Worm (Caenorhabditis elegans) whole organism, young adult: Measurements from ENCODE around the gene max-2.

Source experiments
- B0336.3 ChIP-seq: fragments of 200-800 bp; sonication (Bioruptor generic); IDR thresholded peaks from 2 replicates; pipeline ENCODE4 v1.3.6; 2022; ENCODE audit warnings: missing genetic modification characterization, missing compliant biosample characterization
- C06A6.2 ChIP-seq: fragments of 200-800 bp; sonication (Bioruptor generic); conservative IDR thresholded peaks from 2 replicates; pipeline ENCODE4 v1.3.6; 2022; ENCODE audit warnings: missing genetic modification characterization, missing compliant biosample characterization
- F10E7.11 ChIP-seq: sonication (generic microtip); optimal IDR thresholded peaks from 2 replicates; lab custom pipeline; 2017; ENCODE audit warnings: mild to moderate bottlenecking, missing genetic modification characterization, moderate library complexity, missing compliant biosample characterization
- F22D6.2 ChIP-seq: sonication (generic microtip); optimal IDR thresholded peaks from 2 replicates; lab custom pipeline; 2016; ENCODE audit warnings: mild to moderate bottlenecking, missing genetic modification characterization, missing compliant biosample characterization
- F33H1.4 ChIP-seq: fragments of 200-800 bp; sonication (Bioruptor generic); IDR thresholded peaks from 2 replicates; pipeline ENCODE4 v1.3.6; 2022; ENCODE audit warnings: missing genetic modification reagents, missing genetic modification characterization, missing compliant biosample characterization
- F39B2.1 ChIP-seq: fragments of 200-800 bp; sonication (Bioruptor generic); IDR thresholded peaks from 2 replicates; pipeline ENCODE4 v1.3.6; 2022; ENCODE audit warnings: missing genetic modification reagents, missing genetic modification characterization, missing compliant biosample characterization
- F55B11.4 ChIP-seq: sonication (generic microtip); optimal IDR thresholded peaks from 2 replicates; lab custom pipeline; 2016; ENCODE audit warnings: missing compliant biosample characterization, missing genetic modification characterization, borderline replicate concordance; ENCODE audit not compliant: insufficient read depth
- F57C9.4 ChIP-seq: sonication (generic microtip); optimal IDR thresholded peaks from 2 replicates; lab custom pipeline; 2017; ENCODE audit warnings: mild to moderate bottlenecking, missing genetic modification characterization, missing compliant biosample characterization
- ZK185.1 ChIP-seq: sonication (generic microtip); optimal IDR thresholded peaks from 2 replicates; lab custom pipeline; 2016; ENCODE audit warnings: mild to moderate bottlenecking, missing genetic modification characterization, missing compliant biosample characterization; ENCODE audit not compliant: poor library complexity, severe bottlenecking
- akir-1 ChIP-seq: fragments of 200-800 bp; sonication (Bioruptor generic); optimal IDR thresholded peaks from 2 replicates; lab custom pipeline; 2018; ENCODE audit warnings: mild to moderate bottlenecking, missing genetic modification characterization, moderate library complexity, missing compliant biosample characterization
- attf-6 ChIP-seq: fragments of 200-800 bp; sonication (Bioruptor generic); IDR thresholded peaks from 2 replicates; pipeline ENCODE4 v1.3.6; 2022; ENCODE audit warnings: missing genetic modification reagents, missing genetic modification characterization, missing compliant biosample characterization
- bed-1 ChIP-seq: fragments of 200-800 bp; sonication (Bioruptor generic); IDR thresholded peaks from 2 replicates; pipeline ENCODE4 v1.3.6; 2022; ENCODE audit warnings: missing genetic modification reagents, missing genetic modification characterization, missing compliant biosample characterization
- bed-2 ChIP-seq: fragments of 200-800 bp; sonication (Bioruptor generic); IDR thresholded peaks from 2 replicates; pipeline ENCODE4 v1.3.6; 2022; ENCODE audit warnings: missing genetic modification reagents, missing genetic modification characterization, missing compliant biosample characterization
- ccch-3 ChIP-seq: fragments of 200-800 bp; sonication (Bioruptor generic); optimal IDR thresholded peaks from 2 replicates; lab custom pipeline; 2018; ENCODE audit warnings: mild to moderate bottlenecking, missing genetic modification characterization, missing compliant biosample characterization
- ceh-91 ChIP-seq: fragments of 200-800 bp; sonication (Bioruptor generic); IDR thresholded peaks from 2 replicates; pipeline ENCODE4 v1.3.6; 2022; ENCODE audit warnings: missing genetic modification reagents, missing genetic modification characterization, missing compliant biosample characterization
- egl-18 ChIP-seq: fragments of 200-800 bp; sonication (Bioruptor generic); IDR thresholded peaks from 2 replicates; pipeline ENCODE4 v1.3.6; 2022; ENCODE audit warnings: missing genetic modification reagents, missing genetic modification characterization, missing compliant biosample characterization
- egl-44 ChIP-seq: fragments of 200-800 bp; sonication (Bioruptor generic); IDR thresholded peaks from 2 replicates; pipeline ENCODE4 v1.3.6; 2022; ENCODE audit warnings: missing genetic modification reagents, missing genetic modification characterization, missing compliant biosample characterization
- egrh-3 ChIP-seq: fragments of 200-800 bp; sonication (Bioruptor generic); IDR thresholded peaks from 2 replicates; pipeline ENCODE4 v1.3.6; 2022; ENCODE audit warnings: missing genetic modification reagents, missing genetic modification characterization, missing compliant biosample characterization
- ekl-4 ChIP-seq: fragments of 200-800 bp; sonication (Bioruptor generic); IDR thresholded peaks from 2 replicates; pipeline ENCODE4 v1.3.6; 2022; ENCODE audit warnings: missing genetic modification reagents, missing genetic modification characterization, missing compliant biosample characterization
- fkh-3 ChIP-seq: sonication (generic microtip); optimal IDR thresholded peaks from 2 replicates; lab custom pipeline; 2016; ENCODE audit warnings: mild to moderate bottlenecking, missing genetic modification characterization, missing compliant biosample characterization
- hmg-1.2 ChIP-seq: fragments of 200-800 bp; sonication (Bioruptor generic); IDR thresholded peaks from 2 replicates; pipeline ENCODE4 v1.3.6; 2022; ENCODE audit warnings: missing genetic modification reagents, missing genetic modification characterization, missing compliant biosample characterization
- hmg-20 ChIP-seq: fragments of 200-800 bp; sonication (Bioruptor generic); IDR thresholded peaks from 2 replicates; pipeline ENCODE4 v1.3.6; 2022; ENCODE audit warnings: missing genetic modification reagents, missing genetic modification characterization, missing compliant biosample characterization
- hrde-1 ChIP-seq: sonication (generic microtip); optimal IDR thresholded peaks from 2 replicates; lab custom pipeline; 2016; ENCODE audit warnings: missing genetic modification characterization, mild to moderate bottlenecking, missing compliant biosample characterization, moderate library complexity, missing genotype, missing genetic modification reagents, borderline replicate concordance
- hsf-1 ChIP-seq: fragments of 200-800 bp; sonication (Bioruptor generic); IDR thresholded peaks from 2 replicates; pipeline ENCODE4 v1.3.6; 2022; ENCODE audit warnings: missing genetic modification reagents, missing genetic modification characterization, missing compliant biosample characterization
- lsl-1 ChIP-seq: fragments of 200-800 bp; sonication (Bioruptor generic); optimal IDR thresholded peaks from 2 replicates; lab custom pipeline; 2018; ENCODE audit warnings: mild to moderate bottlenecking, missing genetic modification characterization, moderate library complexity, missing compliant biosample characterization
- madf-10 ChIP-seq: sonication (generic microtip); optimal IDR thresholded peaks from 2 replicates; lab custom pipeline; 2016; ENCODE audit warnings: mild to moderate bottlenecking, missing genetic modification characterization, missing compliant biosample characterization
- madf-3 ChIP-seq: fragments of 200-800 bp; sonication (Bioruptor generic); IDR thresholded peaks from 2 replicates; pipeline ENCODE4 v1.3.6; 2022; ENCODE audit warnings: missing genetic modification reagents, missing genetic modification characterization, missing compliant biosample characterization
- madf-8 ChIP-seq: fragments of 200-800 bp; sonication (Bioruptor generic); conservative IDR thresholded peaks from 2 replicates; pipeline ENCODE4 v1.3.6; 2022; ENCODE audit warnings: missing genetic modification reagents, missing genetic modification characterization, missing compliant biosample characterization
- mxl-1 ChIP-seq: sonication (generic microtip); optimal IDR thresholded peaks from 2 replicates; lab custom pipeline; 2016; ENCODE audit warnings: missing genetic modification characterization, missing compliant biosample characterization
- nhr-120 ChIP-seq: fragments of 200-800 bp; sonication (Bioruptor generic); IDR thresholded peaks from 2 replicates; pipeline ENCODE4 v1.3.6; 2022; ENCODE audit warnings: missing genetic modification characterization, missing compliant biosample characterization
- nhr-27 ChIP-seq: fragments of 200-800 bp; sonication (Bioruptor generic); optimal IDR thresholded peaks from 2 replicates; lab custom pipeline; 2018; ENCODE audit warnings: mild to moderate bottlenecking, missing genetic modification characterization, moderate library complexity, missing compliant biosample characterization
- nhr-80 ChIP-seq: sonication (generic microtip); optimal IDR thresholded peaks from 2 replicates; lab custom pipeline; 2016; ENCODE audit warnings: missing genetic modification characterization, missing compliant biosample characterization
- repo-1 ChIP-seq: sonication (generic microtip); optimal IDR thresholded peaks from 2 replicates; lab custom pipeline; 2017; ENCODE audit warnings: mild to moderate bottlenecking, missing genetic modification characterization, missing compliant biosample characterization
- snpc-1.1 ChIP-seq: sonication (generic microtip); optimal IDR thresholded peaks from 2 replicates; lab custom pipeline; 2017; ENCODE audit warnings: missing genetic modification characterization, mild to moderate bottlenecking, missing compliant biosample characterization, antibody characterized with exemption, moderate library complexity, missing genotype, missing genetic modification reagents; ENCODE audit not compliant: insufficient read depth
- snpc-4 ChIP-seq, 5 experiments: fragments of 150-350 bp in 1 of 5; sonication (generic microtip) in 4 of 5; optimal IDR thresholded peaks; 2 replicates each; lab custom pipeline; 2014 to 2018; ENCODE audit warnings: missing genetic modification characterization in 5 of 5, missing biosample characterization in 3 of 5, antibody characterized with exemption in 2 of 5, mild to moderate bottlenecking in 2 of 5, missing compliant biosample characterization in 2 of 5, missing genotype in 2 of 5, moderate library complexity in 2 of 5, missing genetic modification reagents in 1 of 5
- tbp1 ChIP-seq: fragments of 200-800 bp; sonication (Bioruptor generic); optimal IDR thresholded peaks from 2 replicates; lab custom pipeline; 2018; ENCODE audit warnings: mild to moderate bottlenecking, missing genetic modification characterization, missing compliant biosample characterization
- unc-62 ChIP-seq: fragments of 150-350 bp; optimal IDR thresholded peaks from 2 replicates; lab custom pipeline; 2014; ENCODE audit warnings: missing biosample characterization, missing genetic modification reagents, missing genetic modification characterization
- zfh-2 ChIP-seq: fragments of 200-800 bp; sonication (Bioruptor generic); conservative IDR thresholded peaks from 2 replicates; pipeline ENCODE4 v1.3.6; 2022; ENCODE audit warnings: missing genetic modification reagents, missing genetic modification characterization, missing compliant biosample characterization
- zim-3 ChIP-seq: sonication (generic microtip); optimal IDR thresholded peaks from 2 replicates; lab custom pipeline; 2017; ENCODE audit warnings: mild to moderate bottlenecking, missing genetic modification characterization, moderate library complexity, missing compliant biosample characterization
- ztf-3 ChIP-seq: fragments of 200-800 bp; sonication (Bioruptor generic); optimal IDR thresholded peaks from 2 replicates; lab custom pipeline; 2018; ENCODE audit warnings: mild to moderate bottlenecking, missing genetic modification characterization, missing compliant biosample characterization
- ztf-6 ChIP-seq: fragments of 200-800 bp; sonication (Bioruptor generic); IDR thresholded peaks from 2 replicates; pipeline ENCODE4 v1.3.6; 2022; ENCODE audit warnings: missing genetic modification reagents, missing genetic modification characterization, missing compliant biosample characterization

The max-2 gene

DNA sequence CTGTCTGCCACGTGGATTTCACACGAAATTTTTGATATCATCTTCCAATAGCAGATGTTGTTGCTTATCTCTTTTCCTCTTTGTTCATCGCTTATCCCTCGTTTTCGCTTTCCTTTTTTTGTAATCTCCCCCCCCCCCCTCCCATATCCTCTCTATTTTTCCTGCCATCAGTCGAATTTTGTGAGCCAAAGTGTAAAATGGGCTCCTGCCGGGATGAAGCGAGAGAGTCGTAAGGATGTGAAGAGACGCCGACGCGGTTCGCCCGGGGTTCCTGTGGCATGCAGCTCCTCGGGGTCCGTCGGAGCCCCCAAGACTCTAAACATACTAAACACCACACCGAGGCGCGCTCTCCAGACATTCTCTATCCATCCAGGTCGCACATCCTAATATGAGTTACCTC is 30.9 kb upstream of the max-2 start, which contains the start of gene zyx-1:
zyx-1 (plus strand) TSS at position 331 of the 400 bp plus-strand sequence.
- TF ChIP-seq egrh-3 (GFP tag; lab: Robert Waterston, UW) (peak; percentile 37; the same call in 1 of the 2 replicates), hrde-1 (no peak), zfh-2 (GFP tag; lab: Robert Waterston, UW) (peak; percentile 88)

DNA sequence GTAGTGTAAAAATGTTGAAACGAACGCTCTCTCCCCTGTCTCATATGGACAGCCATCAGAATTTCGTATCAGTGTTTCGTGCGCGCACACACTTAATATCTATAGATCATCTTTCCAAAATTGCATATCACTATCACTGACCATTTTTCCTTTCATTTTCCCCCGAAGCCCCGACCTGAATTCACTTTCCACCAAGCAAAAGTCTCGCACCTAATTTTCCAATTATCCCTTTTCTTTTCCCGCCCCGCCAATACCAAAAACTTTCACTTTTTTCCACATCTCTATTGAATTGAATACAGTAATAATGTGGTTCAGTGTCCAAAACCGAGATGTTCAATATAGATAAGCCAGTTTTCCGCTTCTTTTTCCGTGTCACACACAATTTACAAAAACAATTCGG is 27.8 kb upstream of the max-2 start:
- TF ChIP-seq F10E7.11 (tag; lab: Kevin White, UChicago) (no peak), F55B11.4 (tag; lab: Kevin White, UChicago) (no peak), hmg-20 (no peak), lsl-1 (GFP tag; lab: Kevin White, UChicago) (no peak), fkh-3 (tag; lab: Kevin White, UChicago) (no peak), madf-8 (GFP tag; lab: Robert Waterston, UW) (no peak), bed-2 (no peak), F22D6.2 (tag; lab: Kevin White, UChicago) (no peak), hsf-1 (no peak)

DNA sequence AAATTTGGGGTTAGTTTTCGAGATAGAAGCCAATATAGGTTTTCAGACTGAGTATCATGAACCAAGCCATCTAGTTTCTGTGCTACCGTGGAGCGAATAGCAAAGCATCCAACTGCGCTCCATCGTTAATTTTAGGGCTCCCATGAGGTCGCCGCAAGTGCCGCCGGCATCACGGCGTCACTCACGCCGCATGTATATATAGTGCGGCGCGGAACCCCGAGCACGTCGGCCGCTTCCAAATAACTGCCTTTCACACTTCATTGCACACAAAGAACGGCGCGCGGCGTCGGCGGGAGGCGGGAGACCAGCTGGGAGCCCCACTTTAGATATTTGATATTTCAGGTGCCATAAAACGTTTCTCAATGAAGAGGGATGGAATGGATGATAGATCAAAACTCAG is 24.4 kb upstream of the max-2 start:
- TF ChIP-seq hmg-20, result no peak
- TF ChIP-seq ccch-3 (GFP tag; lab: Kevin White, UChicago), result no peak
- TF ChIP-seq C06A6.2 (GFP tag; lab: Robert Waterston, UW), result no peak
- no peak for TF ChIP-seq egrh-3 (GFP tag; lab: Robert Waterston, UW)
- no peak for TF ChIP-seq ztf-3 (GFP tag; lab: Kevin White, UChicago)
- TF ChIP-seq madf-3 (GFP tag; lab: Robert Waterston, UW), result no peak
- peak; percentile 56 for TF ChIP-seq snpc-1.1 (tag; lab: Kevin White, UChicago)
- no peak for TF ChIP-seq F33H1.4 (GFP tag; lab: Robert Waterston, UW)
- no peak for TF ChIP-seq nhr-27 (tag; lab: Kevin White, UChicago)
- no peak for TF ChIP-seq ZK185.1
- TF ChIP-seq egl-44, result no peak
- TF ChIP-seq B0336.3 (GFP tag; lab: Robert Waterston, UW), result no peak
- TF ChIP-seq mxl-1 (tag; lab: Kevin White, UChicago), result no peak
- TF ChIP-seq hmg-1.2 (GFP tag; lab: Robert Waterston, UW), result peak; percentile 54; the same call in 1 of the 2 replicates
- no peak for TF ChIP-seq attf-6 (GFP tag; lab: Robert Waterston, UW)
- TF ChIP-seq F57C9.4 (tag; lab: Kevin White, UChicago), result no peak
- TF ChIP-seq unc-62 (GFP tag; lab: Kevin White, UChicago), result no peak
- TF ChIP-seq nhr-80 (tag; lab: Kevin White, UChicago), result no peak
- TF ChIP-seq egl-18 (GFP tag; lab: Robert Waterston, UW), result no peak
- no peak for TF ChIP-seq zim-3 (tag; lab: Kevin White, UChicago)
- no peak for TF ChIP-seq F39B2.1 (GFP tag; lab: Robert Waterston, UW)
- no peak for TF ChIP-seq ekl-4 (GFP tag; lab: Robert Waterston, UW)
- TF ChIP-seq zfh-2 (GFP tag; lab: Robert Waterston, UW), result peak; percentile 77
- no peak for TF ChIP-seq bed-1 (GFP tag; lab: Robert Waterston, UW)
- TF ChIP-seq nhr-120, result no peak
- no peak for TF ChIP-seq madf-10 (tag; lab: Kevin White, UChicago)
- TF ChIP-seq snpc-4 (GFP tag; optimal IDR thresholded peaks at IDR 0.05; lab: Kevin White, UChicago), result peak; percentile 55
- TF ChIP-seq snpc-4 (tag; optimal IDR thresholded peaks at IDR 0.05; lab: Kevin White, UChicago), result peak in 2 of 4 experiments; percentile 71 to 88
- no peak for TF ChIP-seq tbp1 (GFP tag; lab: Kevin White, UChicago)
- TF ChIP-seq akir-1 (GFP tag; lab: Kevin White, UChicago), result no peak
- TF ChIP-seq repo-1 (tag; lab: Kevin White, UChicago), result no peak
- TF ChIP-seq F10E7.11 (tag; lab: Kevin White, UChicago), result no peak
- no peak for TF ChIP-seq ztf-6
- TF ChIP-seq ceh-91 (GFP tag; lab: Robert Waterston, UW), result no peak
- TF ChIP-seq, all 124 proteins: peak for 4
